Fruit fly (Drosophila melanogaster): ENCODE data around the gene moi.

The moi gene

DNA sequence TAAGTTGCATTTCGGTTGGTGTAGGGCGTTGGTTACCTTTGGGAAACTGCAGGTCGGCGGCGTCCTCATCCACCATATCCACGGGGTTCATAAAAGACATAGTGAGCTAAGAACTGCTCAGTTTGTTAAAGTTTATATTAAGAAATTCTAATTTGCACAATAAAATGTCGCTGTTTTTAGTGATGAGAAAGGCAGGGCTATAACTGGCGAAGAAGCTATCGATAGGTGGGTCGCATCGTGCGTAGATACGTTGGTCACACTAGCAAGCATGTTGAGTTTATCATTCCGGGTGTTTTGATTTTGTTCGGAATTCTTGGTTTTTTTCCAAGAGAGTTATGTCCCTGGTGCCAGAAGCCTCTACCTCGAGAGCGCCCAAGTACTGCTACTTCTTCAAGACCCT lies at the start of gene moi, which contains the start of the genes Ada2a, Polr2D and Tgs1:
Gene moi, plus strand, starts transcription at position 250 of the 400 bp plus-strand sequence.
Gene Ada2a, minus strand, starts transcription at position 207 of the 400 bp plus-strand sequence.
Gene Polr2D, minus strand, starts transcription at position 207 of the 400 bp plus-strand sequence.
Gene Tgs1, plus strand, starts transcription at position 250 of the 400 bp plus-strand sequence.
- no peak for TF ChIP-seq CG32121 (GFP tag; IDR thresholded peaks at IDR 0.05)
- no peak for TF ChIP-seq Pif1A (GFP tag; optimal IDR thresholded peaks at IDR 0.05)
- TF ChIP-seq D1 (tag; optimal IDR thresholded peaks at IDR 0.05) = no peak
- no peak for TF ChIP-seq CG14655 (GFP tag; optimal IDR thresholded peaks at IDR 0.05)
- TF ChIP-seq Pif1B (GFP tag; optimal IDR thresholded peaks at IDR 0.05) = no peak
- no peak for TF ChIP-seq CG4496 (GFP tag; IDR thresholded peaks at IDR 0.05)
- no peak for TF ChIP-seq CG9948 (tag; optimal IDR thresholded peaks at IDR 0.05)
- TF ChIP-seq CG13204 (GFP tag; optimal IDR thresholded peaks at IDR 0.05) = no peak
- no peak for TF ChIP-seq Snoo (tag; optimal IDR thresholded peaks at IDR 0.05)
- no peak for TF ChIP-seq gl (tag; optimal IDR thresholded peaks at IDR 0.05)
- no peak for TF ChIP-seq CG15710 (tag; optimal IDR thresholded peaks at IDR 0.05)
- no peak for TF ChIP-seq rn (GFP tag; IDR thresholded peaks at IDR 0.05)
- TF ChIP-seq fd96Ca (GFP tag; IDR thresholded peaks at IDR 0.05) = no peak
- TF ChIP-seq Ets98B (GFP tag; IDR thresholded peaks at IDR 0.05) = no peak

DNA sequence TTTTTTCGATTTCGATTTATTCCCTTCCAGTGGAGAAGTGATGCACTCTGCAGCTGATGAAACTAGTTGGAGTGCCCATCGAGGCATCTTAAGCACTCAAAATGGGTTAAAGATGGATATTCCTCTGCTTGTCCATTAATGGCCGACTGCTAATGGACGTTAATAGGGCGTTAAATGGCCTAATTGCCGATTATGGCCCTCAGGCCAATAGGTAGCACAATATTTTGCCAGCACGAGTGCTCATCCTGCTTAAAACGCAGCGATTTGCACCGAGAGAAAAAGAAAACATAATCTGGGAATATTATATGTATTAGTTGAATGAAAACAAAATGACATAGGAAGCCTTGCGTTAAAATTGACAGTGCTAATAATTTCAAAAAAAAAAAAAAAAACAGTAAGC lies 46.9 kb upstream of the moi start, which contains the start of gene CG44158:
Gene CG44158, plus strand, starts transcription at position 301 of the 400 bp plus-strand sequence.
- no peak for TF ChIP-seq gl (tag; optimal IDR thresholded peaks at IDR 0.05)
- TF ChIP-seq rn (GFP tag; IDR thresholded peaks at IDR 0.05) = no peak
- TF ChIP-seq Ets98B (GFP tag; IDR thresholded peaks at IDR 0.05) = no peak
- TF ChIP-seq fd96Ca (GFP tag; IDR thresholded peaks at IDR 0.05) = no peak
- no peak for TF ChIP-seq CG8159 (tag; optimal IDR thresholded peaks at IDR 0.05)
- TF ChIP-seq Pif1A (GFP tag; optimal IDR thresholded peaks at IDR 0.05) = no peak
- no peak for TF ChIP-seq CG15710 (tag; optimal IDR thresholded peaks at IDR 0.05)
- no peak for TF ChIP-seq CG13204 (GFP tag; optimal IDR thresholded peaks at IDR 0.05)

DNA sequence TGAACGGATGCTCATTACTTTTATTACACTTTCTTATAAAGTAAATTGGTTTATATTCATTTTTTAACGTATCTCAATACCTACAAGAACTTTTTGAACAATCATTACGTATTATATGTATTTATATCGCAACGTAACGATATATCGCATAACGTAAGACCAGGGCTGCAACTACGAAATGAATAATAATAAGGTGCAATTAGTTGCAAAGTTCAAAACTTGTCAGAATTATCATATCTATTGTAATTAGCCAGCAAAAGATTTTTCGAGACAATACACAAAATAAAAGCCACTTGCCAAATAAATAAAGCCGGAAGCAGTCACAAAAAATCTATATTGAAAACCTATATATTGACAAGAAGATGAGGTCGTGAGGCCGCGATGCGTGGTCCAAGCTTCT lies 40.0 kb upstream of the moi start:
- TF ChIP-seq CG15710 (tag; optimal IDR thresholded peaks at IDR 0.05) (peak; percentile 7), gl (tag; optimal IDR thresholded peaks at IDR 0.05) (no peak), CG32121 (GFP tag; IDR thresholded peaks at IDR 0.05) (0 out of 2 replicates have a peak, but pooled peaks have one; percentile 13), Pif1B (GFP tag; optimal IDR thresholded peaks at IDR 0.05) (peak; percentile 2), Pif1A (GFP tag; optimal IDR thresholded peaks at IDR 0.05) (peak; percentile 31), Ets98B (GFP tag; IDR thresholded peaks at IDR 0.05) (no peak), CG8159 (tag; optimal IDR thresholded peaks at IDR 0.05) (peak; percentile 18), CG13204 (GFP tag; optimal IDR thresholded peaks at IDR 0.05) (no peak), CG4496 (GFP tag; IDR thresholded peaks at IDR 0.05) (peak; percentile 45; the same call in 1 of the 3 replicates)

DNA sequence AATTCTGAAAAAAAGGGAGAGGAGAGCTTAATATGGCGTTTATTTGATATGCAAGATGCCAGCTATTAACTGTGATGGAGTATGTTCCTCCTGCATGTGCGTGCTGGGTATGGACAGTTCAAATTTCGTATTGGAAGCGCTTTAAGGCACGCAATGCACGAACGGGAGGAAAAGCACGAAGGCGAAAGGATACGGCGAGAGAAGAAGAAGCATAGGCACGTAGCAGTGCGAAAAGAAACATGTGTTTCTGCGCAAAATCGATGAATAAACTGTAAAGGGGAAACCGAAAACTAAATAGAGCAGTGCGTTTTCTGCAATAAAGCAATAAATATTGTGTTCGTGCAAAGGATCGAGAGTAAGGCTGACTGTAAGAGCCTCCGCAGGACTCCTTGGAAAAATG lies 39.4 kb upstream of the moi start, which contains the start of gene CG14314:
Gene CG14314, plus strand, starts transcription at position 243 of the 400 bp plus-strand sequence.
- TF ChIP-seq CG8159 (tag; optimal IDR thresholded peaks at IDR 0.05) = no peak
- TF ChIP-seq gl (tag; optimal IDR thresholded peaks at IDR 0.05) = no peak
- TF ChIP-seq CG12605 (GFP tag; IDR thresholded peaks at IDR 0.05) = no peak
- no peak for TF ChIP-seq CG10348 (GFP tag; IDR thresholded peaks at IDR 0.05)
- TF ChIP-seq CG15710 (tag; optimal IDR thresholded peaks at IDR 0.05) = no peak
- no peak for TF ChIP-seq EcR (GFP tag; optimal IDR thresholded peaks at IDR 0.05)
- TF ChIP-seq CG9948 (tag; optimal IDR thresholded peaks at IDR 0.05) = no peak
- no peak for TF ChIP-seq CG8301 (tag; optimal IDR thresholded peaks at IDR 0.05)
- no peak for TF ChIP-seq CG14655 (GFP tag; optimal IDR thresholded peaks at IDR 0.05)
- TF ChIP-seq CG4496 (GFP tag; IDR thresholded peaks at IDR 0.05) = no peak
- TF ChIP-seq Pif1B (GFP tag; optimal IDR thresholded peaks at IDR 0.05) = no peak
- no peak for TF ChIP-seq D1 (tag; optimal IDR thresholded peaks at IDR 0.05)
- TF ChIP-seq CG13204 (GFP tag; optimal IDR thresholded peaks at IDR 0.05) = no peak

DNA sequence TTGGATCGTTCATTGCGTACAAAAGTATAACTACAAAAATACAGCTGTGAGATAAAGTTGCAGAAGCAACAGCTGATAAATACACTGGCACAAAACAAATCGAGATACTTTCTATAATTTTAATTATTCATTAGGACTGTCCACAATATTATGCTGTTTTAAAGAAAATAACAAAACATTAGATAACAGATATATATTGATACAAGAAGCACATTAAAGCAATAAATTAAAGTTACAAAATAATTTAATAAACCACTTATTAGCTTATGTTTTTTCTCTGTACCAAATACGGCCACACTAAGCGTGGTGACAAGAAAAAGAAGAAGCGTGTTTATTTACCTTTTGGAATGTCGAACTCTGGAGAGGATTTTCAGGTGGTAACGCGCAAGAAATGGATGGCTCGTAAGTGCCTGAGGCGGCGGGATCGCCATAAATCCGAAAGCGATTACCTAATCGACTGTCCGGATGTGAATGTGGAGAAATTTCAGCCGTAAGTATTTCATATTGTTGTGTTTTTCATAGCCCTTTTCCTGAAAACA lies 35.0 kb upstream of the moi start, which contains the start of the genes CG7988 and CG7183:
Gene CG7988, plus strand, starts transcription at position 316 of the 539 bp plus-strand sequence.
Gene CG7183, minus strand, starts transcription at position 489 of the 539 bp plus-strand sequence.
- TF ChIP-seq CG8159 (tag; optimal IDR thresholded peaks at IDR 0.05) = peak; percentile 99
- no peak for TF ChIP-seq CG13204 (GFP tag; optimal IDR thresholded peaks at IDR 0.05)
- TF ChIP-seq CG4496 (GFP tag; IDR thresholded peaks at IDR 0.05) = peak; percentile 98
- TF ChIP-seq CG10348 (GFP tag; IDR thresholded peaks at IDR 0.05) = peak; percentile 93
- peak; percentile 96 for TF ChIP-seq Ets98B (GFP tag; IDR thresholded peaks at IDR 0.05)
- peak; percentile 99 for TF ChIP-seq CG15710 (tag; optimal IDR thresholded peaks at IDR 0.05)
- peak; percentile 98 for TF ChIP-seq rn (GFP tag; IDR thresholded peaks at IDR 0.05)
- TF ChIP-seq CG8301 (tag; optimal IDR thresholded peaks at IDR 0.05) = peak; percentile 97
- peak; percentile 90 for TF ChIP-seq Pif1B (GFP tag; optimal IDR thresholded peaks at IDR 0.05)
- TF ChIP-seq fd96Ca (GFP tag; IDR thresholded peaks at IDR 0.05) = no peak
- TF ChIP-seq CG17806 (tag; optimal IDR thresholded peaks at IDR 0.05) = peak; percentile 98
- TF ChIP-seq Snoo (tag; optimal IDR thresholded peaks at IDR 0.05) = peak; percentile 98
- peak; percentile 98 for TF ChIP-seq CG12605 (GFP tag; IDR thresholded peaks at IDR 0.05)
- TF ChIP-seq CG32121 (GFP tag; IDR thresholded peaks at IDR 0.05) = peak; percentile 98
- TF ChIP-seq gl (tag; optimal IDR thresholded peaks at IDR 0.05) = peak; percentile 91
- TF ChIP-seq EcR (GFP tag; optimal IDR thresholded peaks at IDR 0.05) = no peak
- TF ChIP-seq CG9948 (tag; optimal IDR thresholded peaks at IDR 0.05) = peak; percentile 99
- TF ChIP-seq CG14655 (GFP tag; optimal IDR thresholded peaks at IDR 0.05) = peak; percentile 96
- TF ChIP-seq Pif1A (GFP tag; optimal IDR thresholded peaks at IDR 0.05) = peak; percentile 94
- no peak for TF ChIP-seq D1 (tag; optimal IDR thresholded peaks at IDR 0.05)
- peak; percentile 98 for TF ChIP-seq CG34367 (tag; optimal IDR thresholded peaks at IDR 0.05)

DNA sequence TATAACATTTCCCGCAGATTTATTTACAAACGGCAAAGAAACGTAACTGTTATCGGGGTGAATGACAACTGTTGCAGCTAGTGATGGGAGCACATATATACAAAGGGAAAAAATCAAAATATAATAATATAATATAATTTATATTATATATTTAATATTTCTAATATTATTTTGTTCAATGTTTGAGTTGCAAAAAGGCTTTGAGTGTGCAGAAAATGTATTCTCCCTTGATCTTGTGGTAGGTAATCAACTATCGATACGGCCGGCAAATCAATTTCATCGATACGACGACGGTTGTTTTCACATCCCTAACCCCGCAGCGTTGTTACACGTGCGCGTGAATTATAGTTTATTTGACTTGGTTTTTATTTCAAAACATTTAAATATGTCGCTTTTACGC lies 31.9 kb upstream of the moi start, which contains the start of the genes mTerf5 and Non3:
Gene mTerf5, minus strand, starts transcription at position 249 of the 400 bp plus-strand sequence.
Gene Non3, plus strand, starts transcription at position 289 of the 400 bp plus-strand sequence.
- TF ChIP-seq CG34367 (tag; optimal IDR thresholded peaks at IDR 0.05) (no peak), CG4496 (GFP tag; IDR thresholded peaks at IDR 0.05) (no peak), CG32121 (GFP tag; IDR thresholded peaks at IDR 0.05) (0 out of 2 replicates have a peak, but pooled peaks have one; percentile 35), gl (tag; optimal IDR thresholded peaks at IDR 0.05) (no peak), Snoo (tag; optimal IDR thresholded peaks at IDR 0.05) (peak; percentile 33), Pif1B (GFP tag; optimal IDR thresholded peaks at IDR 0.05) (no peak), CG15710 (tag; optimal IDR thresholded peaks at IDR 0.05) (peak; percentile 49), fd96Ca (GFP tag; IDR thresholded peaks at IDR 0.05) (peak; percentile 61; the same call in 2 of the 3 replicates), CG13204 (GFP tag; optimal IDR thresholded peaks at IDR 0.05) (no peak), Ets98B (GFP tag; IDR thresholded peaks at IDR 0.05) (peak; percentile 32; the same call in 1 of the 2 replicates), EcR (GFP tag; optimal IDR thresholded peaks at IDR 0.05) (peak; percentile 86), CG10348 (GFP tag; IDR thresholded peaks at IDR 0.05) (no peak), CG9948 (tag; optimal IDR thresholded peaks at IDR 0.05) (peak; percentile 5), CG17806 (tag; optimal IDR thresholded peaks at IDR 0.05) (peak; percentile 37), CG8301 (tag; optimal IDR thresholded peaks at IDR 0.05) (no peak), CG8159 (tag; optimal IDR thresholded peaks at IDR 0.05) (peak; percentile 42), CG12605 (GFP tag; IDR thresholded peaks at IDR 0.05) (peak; percentile 25; the same call in 1 of the 2 replicates), rn (GFP tag; IDR thresholded peaks at IDR 0.05) (no peak), D1 (tag; optimal IDR thresholded peaks at IDR 0.05) (no peak), Pif1A (GFP tag; optimal IDR thresholded peaks at IDR 0.05) (no peak), CG14655 (GFP tag; optimal IDR thresholded peaks at IDR 0.05) (no peak)

Data from whole organism, pupa.